Worm (Caenorhabditis elegans) whole organism, L1 larva: Measurements from ENCODE around the gene jamp-1.

Experiments
- C04F5.9 ChIP-seq: sonication (generic microtip); optimal IDR thresholded peaks from 2 replicates; lab custom pipeline; 2016; ENCODE audit warnings: missing genetic modification characterization, missing compliant biosample characterization
- C16A3.4 ChIP-seq: fragments of 150-350 bp; optimal IDR thresholded peaks from 2 replicates; lab custom pipeline; 2014; ENCODE audit warnings: missing biosample characterization, missing genetic modification characterization
- C34B4.2 ChIP-seq: sonication (generic microtip); optimal IDR thresholded peaks from 2 replicates; lab custom pipeline; 2017; ENCODE audit warnings: mild to moderate bottlenecking, missing genetic modification characterization, missing compliant biosample characterization
- F16B12.6 ChIP-seq: fragments of 150-350 bp; optimal IDR thresholded peaks from 2 replicates; lab custom pipeline; 2014; ENCODE audit warnings: missing biosample characterization, missing genetic modification characterization
- aha-1 ChIP-seq: fragments of 150-350 bp; optimal IDR thresholded peaks from 2 replicates; lab custom pipeline; 2014; ENCODE audit warnings: missing biosample characterization, missing genetic modification characterization
- alr-1 ChIP-seq: fragments of 200-800 bp; sonication (Bioruptor generic); optimal IDR thresholded peaks from 2 replicates; lab custom pipeline; 2018; ENCODE audit warnings: borderline replicate concordance, mild to moderate bottlenecking, missing genetic modification characterization, missing compliant biosample characterization
- ama-1 ChIP-seq: fragments of 150-350 bp; optimal IDR thresholded peaks from 2 replicates; lab custom pipeline; 2014
- blmp-1 ChIP-seq: fragments of 150-350 bp; optimal IDR thresholded peaks from 2 replicates; lab custom pipeline; 2014; ENCODE audit warnings: missing biosample characterization, missing genetic modification characterization
- ceh-82 ChIP-seq, 3 experiments: fragments of 150-350 bp in 1 of 3; sonication (generic microtip) in 2 of 3; optimal IDR thresholded peaks; 2 replicates each; lab custom pipeline; 2014 to 2017; ENCODE audit warnings: missing biosample characterization in 3 of 3, missing genetic modification characterization in 3 of 3
- ceh-88 ChIP-seq: fragments of 200-800 bp; sonication (Bioruptor generic); IDR thresholded peaks from 2 replicates; pipeline ENCODE4 v1.3.6; 2022; ENCODE audit warnings: missing genetic modification characterization, missing compliant biosample characterization
- ceh-90 ChIP-seq: sonication (generic microtip); optimal IDR thresholded peaks from 2 replicates; lab custom pipeline; 2016; ENCODE audit warnings: missing genetic modification characterization, missing compliant biosample characterization
- dpl-1 ChIP-seq, 3 experiments: fragments of 150-350 bp in 2 of 3; sonication (generic microtip) in 1 of 3; optimal IDR thresholded peaks; 2 replicates each; lab custom pipeline; 2014 to 2017; ENCODE audit warnings: missing biosample characterization in 3 of 3, missing genetic modification characterization in 3 of 3, missing genetic modification reagents in 3 of 3
- dsc-1 ChIP-seq: sonication (generic microtip); optimal IDR thresholded peaks from 2 replicates; lab custom pipeline; 2016; ENCODE audit warnings: mild to moderate bottlenecking, missing genetic modification characterization, missing compliant biosample characterization
- efl-1 ChIP-seq, 4 experiments: fragments of 150-350 bp; optimal IDR thresholded peaks in 3 of 4; peaks in 1 of 4; 1 replicate in 1 of 4; 2 replicates in 3 of 4; lab custom pipeline; 2014; ENCODE audit warnings: missing biosample characterization in 2 of 4, missing genetic modification characterization in 2 of 4, missing genetic modification reagents in 2 of 4
- egl-13 ChIP-seq: sonication (generic microtip); optimal IDR thresholded peaks from 2 replicates; lab custom pipeline; 2016; ENCODE audit warnings: missing genotype, missing genetic modification reagents, missing genetic modification characterization, missing compliant biosample characterization
- egl-27 ChIP-seq, 2 experiments: fragments of 150-350 bp in 1 of 2; sonication (generic microtip); optimal IDR thresholded peaks; 3 replicates each; lab custom pipeline; 2017 to 2018; ENCODE audit warnings: missing biosample characterization in 2 of 2, missing genetic modification characterization in 2 of 2, missing genetic modification reagents in 2 of 2
- ets-5 ChIP-seq: fragments of 200-800 bp; sonication (Bioruptor generic); IDR thresholded peaks from 2 replicates; pipeline ENCODE4 v1.3.6; 2022; ENCODE audit warnings: missing genetic modification characterization, missing compliant biosample characterization
- fkh-8 ChIP-seq: sonication (generic microtip); optimal IDR thresholded peaks from 2 replicates; lab custom pipeline; 2016; ENCODE audit warnings: mild to moderate bottlenecking, missing genetic modification characterization, missing compliant biosample characterization
- fos-1 ChIP-seq: fragments of 150-350 bp; optimal IDR thresholded peaks from 2 replicates; lab custom pipeline; 2014; ENCODE audit warnings: missing biosample characterization, missing genetic modification characterization
- grh-1 ChIP-seq: fragments of 200-800 bp; sonication (Bioruptor generic); IDR thresholded peaks from 2 replicates; pipeline ENCODE4 v1.3.6; 2022; ENCODE audit warnings: missing genetic modification reagents, missing genetic modification characterization, missing compliant biosample characterization
- hlh-17 ChIP-seq: fragments of 200-800 bp; sonication (Bioruptor generic); optimal IDR thresholded peaks from 2 replicates; lab custom pipeline; 2018; ENCODE audit warnings: missing genetic modification characterization, mild to moderate bottlenecking, missing compliant biosample characterization, moderate library complexity, borderline replicate concordance
- hpl-2 ChIP-seq: fragments of 150-350 bp; optimal IDR thresholded peaks from 2 replicates; lab custom pipeline; 2014; ENCODE audit warnings: missing biosample characterization, missing genetic modification reagents, missing genetic modification characterization
- irx-1 ChIP-seq: sonication (generic microtip); optimal IDR thresholded peaks from 2 replicates; lab custom pipeline; 2016; ENCODE audit warnings: missing genetic modification characterization, missing compliant biosample characterization
- isw-1 ChIP-seq: fragments of 200-800 bp; sonication (Bioruptor generic); IDR thresholded peaks from 2 replicates; pipeline ENCODE4 v1.3.6; 2022; ENCODE audit warnings: missing genetic modification characterization, missing compliant biosample characterization
- jun-1 ChIP-seq: fragments of 150-350 bp; optimal IDR thresholded peaks from 2 replicates; lab custom pipeline; 2014; ENCODE audit warnings: missing biosample characterization, missing genetic modification reagents, missing genetic modification characterization
- lin-39 ChIP-seq: fragments of 150-350 bp; optimal IDR thresholded peaks from 2 replicates; lab custom pipeline; 2014; ENCODE audit warnings: missing biosample characterization, missing genetic modification reagents, missing genetic modification characterization
- lir-3 ChIP-seq: sonication (generic microtip); optimal IDR thresholded peaks from 2 replicates; lab custom pipeline; 2016; ENCODE audit warnings: mild to moderate bottlenecking, missing genetic modification characterization, moderate library complexity, missing compliant biosample characterization; ENCODE audit not compliant: poor library complexity
- mab-9 ChIP-seq: fragments of 200-800 bp; sonication (Bioruptor generic); IDR thresholded peaks from 2 replicates; pipeline ENCODE4 v1.3.6; 2022; ENCODE audit warnings: missing genetic modification reagents, missing genetic modification characterization, missing compliant biosample characterization
- nhr-12 ChIP-seq: sonication (generic microtip); optimal IDR thresholded peaks from 2 replicates; lab custom pipeline; 2017; ENCODE audit warnings: missing biosample characterization, missing genetic modification characterization
- nhr-20 ChIP-seq: sonication (generic microtip); optimal IDR thresholded peaks from 2 replicates; lab custom pipeline; 2016; ENCODE audit warnings: mild to moderate bottlenecking, missing genetic modification characterization, missing compliant biosample characterization
- nhr-237 ChIP-seq: fragments of 150-350 bp; optimal IDR thresholded peaks from 2 replicates; lab custom pipeline; 2014; ENCODE audit warnings: missing biosample characterization, missing genetic modification characterization
- nhr-47 ChIP-seq: sonication (generic microtip); optimal IDR thresholded peaks from 2 replicates; lab custom pipeline; 2016; ENCODE audit warnings: mild to moderate bottlenecking, missing genetic modification characterization, moderate library complexity, missing compliant biosample characterization
- nhr-84 ChIP-seq: sonication (generic microtip); optimal IDR thresholded peaks from 2 replicates; lab custom pipeline; 2017; ENCODE audit warnings: missing biosample characterization, missing genetic modification characterization
- nhr-90 ChIP-seq: sonication (generic microtip); optimal IDR thresholded peaks from 2 replicates; lab custom pipeline; 2016; ENCODE audit warnings: mild to moderate bottlenecking, missing genetic modification characterization, missing compliant biosample characterization; ENCODE audit not compliant: poor library complexity
- pax-3 ChIP-seq: fragments of 200-800 bp; sonication (Bioruptor generic); optimal IDR thresholded peaks from 2 replicates; lab custom pipeline; 2018; ENCODE audit warnings: mild to moderate bottlenecking, missing genetic modification characterization, moderate library complexity, missing compliant biosample characterization
- pqm-1 ChIP-seq: sonication (generic microtip); optimal IDR thresholded peaks from 3 replicates; lab custom pipeline; 2017; ENCODE audit warnings: missing biosample characterization, missing genetic modification characterization
- rnt-1 ChIP-seq: sonication (generic microtip); optimal IDR thresholded peaks from 2 replicates; lab custom pipeline; 2016; ENCODE audit warnings: mild to moderate bottlenecking, missing genetic modification characterization, moderate library complexity, missing compliant biosample characterization
- skn-1 ChIP-seq: fragments of 150-350 bp; optimal IDR thresholded peaks from 2 replicates; lab custom pipeline; 2014; ENCODE audit warnings: missing biosample characterization, missing genetic modification characterization
- snpc-4 ChIP-seq: fragments of 150-350 bp; optimal IDR thresholded peaks from 2 replicates; lab custom pipeline; 2014; ENCODE audit warnings: missing biosample characterization, missing genetic modification characterization
- sptf-1 ChIP-seq: fragments of 150-350 bp; optimal IDR thresholded peaks from 2 replicates; lab custom pipeline; 2014; ENCODE audit warnings: missing biosample characterization, missing genetic modification characterization
- swsn-7 ChIP-seq: sonication (generic microtip); optimal IDR thresholded peaks from 2 replicates; lab custom pipeline; 2016; ENCODE audit warnings: missing genetic modification characterization, missing compliant biosample characterization
- tbx-2 ChIP-seq: sonication (generic microtip); optimal IDR thresholded peaks from 2 replicates; lab custom pipeline; 2016; ENCODE audit warnings: missing genetic modification characterization, missing compliant biosample characterization
- tlp-1 ChIP-seq: fragments of 150-350 bp; optimal IDR thresholded peaks from 2 replicates; lab custom pipeline; 2014; ENCODE audit warnings: missing biosample characterization, missing genetic modification characterization
- unc-130 ChIP-seq: fragments of 150-350 bp; optimal IDR thresholded peaks from 2 replicates; lab custom pipeline; 2017; ENCODE audit warnings: missing biosample characterization, missing genetic modification characterization, inconsistent platforms
- unc-30 ChIP-seq: sonication (generic microtip); optimal IDR thresholded peaks from 2 replicates; lab custom pipeline; 2017; ENCODE audit warnings: missing biosample characterization, missing genetic modification characterization
- unc-62 ChIP-seq: fragments of 150-350 bp; optimal IDR thresholded peaks from 2 replicates; lab custom pipeline; 2014; ENCODE audit warnings: missing biosample characterization, missing genetic modification reagents, missing genetic modification characterization
- unc-98 ChIP-seq: fragments of 200-800 bp; sonication (Bioruptor generic); IDR thresholded peaks from 2 replicates; pipeline ENCODE4 v1.3.6; 2022; ENCODE audit warnings: missing genetic modification characterization, missing compliant biosample characterization
- xbp-1 ChIP-seq: sonication (generic microtip); optimal IDR thresholded peaks from 2 replicates; lab custom pipeline; 2016; ENCODE audit warnings: missing genetic modification characterization, missing compliant biosample characterization
- zag-1 ChIP-seq: fragments of 150-350 bp; optimal IDR thresholded peaks from 2 replicates; lab custom pipeline; 2014; ENCODE audit warnings: missing biosample characterization, missing genetic modification characterization
- zip-4 ChIP-seq: fragments of 200-800 bp; sonication (Bioruptor generic); optimal IDR thresholded peaks from 2 replicates; lab custom pipeline; 2018; ENCODE audit warnings: mild to moderate bottlenecking, missing genetic modification characterization, moderate library complexity, missing compliant biosample characterization

The jamp-1 gene

ce11 chrV:6095829-6096228 lies 44.8 kb upstream of the jamp-1 start, which contains the start of gene Y38A10A.7 (continued):
- TF ChIP-seq nhr-47 (tag; lab: Kevin White, UChicago) (peak; percentile 16), aha-1 (tag; lab: Kevin White, UChicago) (no peak), unc-130 (tag; lab: Kevin White, UChicago) (no peak), C04F5.9 (tag; lab: Kevin White, UChicago) (no peak), dpl-1 (GFP tag; optimal IDR thresholded peaks at IDR 0.05; lab: Kevin White, UChicago) (peak; percentile 35 to 66 (median 66)), blmp-1 (peak; percentile 1), nhr-90 (tag; lab: Kevin White, UChicago) (no peak), irx-1 (tag; lab: Kevin White, UChicago) (no peak), C34B4.2 (no peak), efl-1 (optimal IDR thresholded peaks at IDR 0.05; lab: Kevin White, UChicago) (peak; percentile 49 to 60), efl-1 (GFP tag; optimal IDR thresholded peaks at IDR 0.05 in 1 of 2; lab: Kevin White, UChicago) (peak; percentile 41 to 63), pqm-1 (tag; lab: Kevin White, UChicago) (no peak), nhr-20 (tag; lab: Kevin White, UChicago) (peak; percentile 29), nhr-84 (tag; lab: Kevin White, UChicago) (no peak), lin-39 (tag; lab: Kevin White, UChicago) (no peak), lir-3 (tag; lab: Kevin White, UChicago) (peak; percentile 10), ets-5 (no peak), sptf-1 (tag; lab: Kevin White, UChicago) (no peak), tlp-1 (no peak), snpc-4 (tag; lab: Kevin White, UChicago) (no peak), zag-1 (no peak), unc-30 (no peak), fos-1 (peak; percentile 15), ceh-90 (no peak), mab-9 (GFP tag; lab: Robert Waterston, UW) (no peak), rnt-1 (tag; lab: Kevin White, UChicago) (no peak), fkh-8 (tag; lab: Kevin White, UChicago) (no peak), egl-27 (tag; optimal IDR thresholded peaks at IDR 0.05; lab: Kevin White, UChicago) (no peak), skn-1 (tag; lab: Kevin White, UChicago) (no peak), xbp-1 (tag; lab: Kevin White, UChicago) (peak; percentile 94), hpl-2 (GFP tag; lab: Kevin White, UChicago) (no peak), unc-62 (GFP tag; lab: Kevin White, UChicago) (no peak), C16A3.4 (tag; lab: Kevin White, UChicago) (no peak), hlh-17 (GFP tag; lab: Kevin White, UChicago) (no peak), ama-1 (lab: Kevin White, UChicago) (no peak), ceh-88 (GFP tag; lab: Robert Waterston, UW) (no peak), dsc-1 (tag; lab: Kevin White, UChicago) (peak; percentile 30), egl-13 (tag; lab: Kevin White, UChicago) (peak; percentile 9), jun-1 (tag; lab: Kevin White, UChicago) (no peak), nhr-237 (tag; lab: Kevin White, UChicago) (no peak), unc-98 (GFP tag; lab: Robert Waterston, UW) (no peak), F16B12.6 (peak; percentile 89), zip-4 (no peak), isw-1 (no peak), ceh-82 (tag; optimal IDR thresholded peaks at IDR 0.05; lab: Kevin White, UChicago) (no peak), grh-1 (no peak), nhr-12 (tag; lab: Kevin White, UChicago) (no peak), pax-3 (tag; lab: Kevin White, UChicago) (no peak), alr-1 (tag; lab: Kevin White, UChicago) (no peak), swsn-7 (tag; lab: Kevin White, UChicago) (peak; percentile 39), tbx-2 (tag; lab: Kevin White, UChicago) (peak; percentile 10)
